Worm (Caenorhabditis elegans) whole organism, young adult: ENCODE data around the gene F17H10.2.

ENCODE experiments used
- B0019.2 ChIP-seq: fragments of 200-800 bp; sonication (Bioruptor generic); conservative IDR thresholded peaks from 2 replicates; pipeline ENCODE4 v1.3.6; 2022; ENCODE audit warnings: missing genetic modification reagents, missing genetic modification characterization, missing compliant biosample characterization
- B0261.1 ChIP-seq: sonication (generic microtip); optimal IDR thresholded peaks from 2 replicates; lab custom pipeline; 2016; ENCODE audit warnings: mild to moderate bottlenecking, missing genetic modification characterization, moderate library complexity, missing compliant biosample characterization
- B0336.3 ChIP-seq: fragments of 200-800 bp; sonication (Bioruptor generic); IDR thresholded peaks from 2 replicates; pipeline ENCODE4 v1.3.6; 2022; ENCODE audit warnings: missing genetic modification characterization, missing compliant biosample characterization
- D2030.7 ChIP-seq: fragments of 200-800 bp; sonication (Bioruptor generic); IDR thresholded peaks from 2 replicates; pipeline ENCODE4 v1.3.6; 2022; ENCODE audit warnings: missing genetic modification reagents, missing genetic modification characterization, missing compliant biosample characterization
- F10E7.11 ChIP-seq: sonication (generic microtip); optimal IDR thresholded peaks from 2 replicates; lab custom pipeline; 2017; ENCODE audit warnings: mild to moderate bottlenecking, missing genetic modification characterization, moderate library complexity, missing compliant biosample characterization
- F22D6.2 ChIP-seq: sonication (generic microtip); optimal IDR thresholded peaks from 2 replicates; lab custom pipeline; 2016; ENCODE audit warnings: mild to moderate bottlenecking, missing genetic modification characterization, missing compliant biosample characterization
- F23B12.7 ChIP-seq: sonication (generic microtip); optimal IDR thresholded peaks from 2 replicates; lab custom pipeline; 2017; ENCODE audit warnings: missing genetic modification characterization, mild to moderate bottlenecking, missing compliant biosample characterization, antibody characterized with exemption, moderate library complexity; ENCODE audit not compliant: insufficient read depth
- F33H1.4 ChIP-seq: fragments of 200-800 bp; sonication (Bioruptor generic); IDR thresholded peaks from 2 replicates; pipeline ENCODE4 v1.3.6; 2022; ENCODE audit warnings: missing genetic modification reagents, missing genetic modification characterization, missing compliant biosample characterization
- F39B2.1 ChIP-seq: fragments of 200-800 bp; sonication (Bioruptor generic); IDR thresholded peaks from 2 replicates; pipeline ENCODE4 v1.3.6; 2022; ENCODE audit warnings: missing genetic modification reagents, missing genetic modification characterization, missing compliant biosample characterization
- T26A5.8 ChIP-seq: sonication (generic microtip); optimal IDR thresholded peaks from 2 replicates; lab custom pipeline; 2016; ENCODE audit warnings: missing genetic modification characterization, missing compliant biosample characterization
- Y53G8AR.9 ChIP-seq: fragments of 200-800 bp; sonication (Bioruptor generic); conservative IDR thresholded peaks from 2 replicates; pipeline ENCODE4 v1.3.6; 2022; ENCODE audit warnings: missing genetic modification reagents, missing genetic modification characterization, missing compliant biosample characterization
- ZK185.1 ChIP-seq: sonication (generic microtip); optimal IDR thresholded peaks from 2 replicates; lab custom pipeline; 2016; ENCODE audit warnings: mild to moderate bottlenecking, missing genetic modification characterization, missing compliant biosample characterization; ENCODE audit not compliant: poor library complexity, severe bottlenecking
- akir-1 ChIP-seq: fragments of 200-800 bp; sonication (Bioruptor generic); optimal IDR thresholded peaks from 2 replicates; lab custom pipeline; 2018; ENCODE audit warnings: mild to moderate bottlenecking, missing genetic modification characterization, moderate library complexity, missing compliant biosample characterization
- ama-1 ChIP-seq, 3 experiments: fragments of 150-350 bp in 1 of 3; sonication (generic microtip) in 2 of 3; optimal IDR thresholded peaks; 2 replicates each; lab custom pipeline; 2014 to 2018; ENCODE audit warnings: missing biosample characterization in 2 of 3, missing genetic modification characterization in 2 of 3, missing genetic modification reagents in 2 of 3
- aptf-3 ChIP-seq: fragments of 200-800 bp; sonication (Bioruptor generic); IDR thresholded peaks from 2 replicates; pipeline ENCODE4 v1.3.6; 2022; ENCODE audit warnings: missing genetic modification characterization, missing compliant biosample characterization
- attf-3 ChIP-seq: fragments of 200-800 bp; sonication (Bioruptor generic); conservative IDR thresholded peaks from 2 replicates; pipeline ENCODE4 v1.3.6; 2022; ENCODE audit warnings: missing genetic modification reagents, missing genetic modification characterization, missing compliant biosample characterization
- attf-5 ChIP-seq: fragments of 200-800 bp; sonication (Bioruptor generic); optimal IDR thresholded peaks from 2 replicates; lab custom pipeline; 2018; ENCODE audit warnings: mild to moderate bottlenecking, missing genetic modification characterization, missing compliant biosample characterization
- attf-6 ChIP-seq: fragments of 200-800 bp; sonication (Bioruptor generic); IDR thresholded peaks from 2 replicates; pipeline ENCODE4 v1.3.6; 2022; ENCODE audit warnings: missing genetic modification reagents, missing genetic modification characterization, missing compliant biosample characterization
- bed-1 ChIP-seq: fragments of 200-800 bp; sonication (Bioruptor generic); IDR thresholded peaks from 2 replicates; pipeline ENCODE4 v1.3.6; 2022; ENCODE audit warnings: missing genetic modification reagents, missing genetic modification characterization, missing compliant biosample characterization
- ccch-3 ChIP-seq: fragments of 200-800 bp; sonication (Bioruptor generic); optimal IDR thresholded peaks from 2 replicates; lab custom pipeline; 2018; ENCODE audit warnings: mild to moderate bottlenecking, missing genetic modification characterization, missing compliant biosample characterization
- cebp-2 ChIP-seq: fragments of 200-800 bp; sonication (Bioruptor generic); IDR thresholded peaks from 2 replicates; pipeline ENCODE4 v1.3.6; 2022; ENCODE audit warnings: missing genetic modification characterization, missing compliant biosample characterization
- ceh-100 ChIP-seq: fragments of 200-800 bp; sonication (Bioruptor generic); IDR thresholded peaks from 2 replicates; pipeline ENCODE4 v1.3.6; 2022; ENCODE audit warnings: missing genetic modification reagents, missing genetic modification characterization, missing compliant biosample characterization
- ceh-27 ChIP-seq: fragments of 200-800 bp; sonication (Bioruptor generic); optimal IDR thresholded peaks from 2 replicates; lab custom pipeline; 2018; ENCODE audit warnings: mild to moderate bottlenecking, missing genetic modification characterization, moderate library complexity, missing compliant biosample characterization
- dox-1 ChIP-seq: fragments of 200-800 bp; sonication (Bioruptor generic); IDR thresholded peaks from 2 replicates; pipeline ENCODE4 v1.3.6; 2022; ENCODE audit warnings: missing genetic modification reagents, missing genetic modification characterization, missing compliant biosample characterization
- efl-1 ChIP-seq: fragments of 150-350 bp; optimal IDR thresholded peaks from 2 replicates; lab custom pipeline; 2014; ENCODE audit warnings: missing biosample characterization, missing genetic modification reagents, missing genetic modification characterization
- egl-18 ChIP-seq: fragments of 200-800 bp; sonication (Bioruptor generic); IDR thresholded peaks from 2 replicates; pipeline ENCODE4 v1.3.6; 2022; ENCODE audit warnings: missing genetic modification reagents, missing genetic modification characterization, missing compliant biosample characterization
- egl-44 ChIP-seq: fragments of 200-800 bp; sonication (Bioruptor generic); IDR thresholded peaks from 2 replicates; pipeline ENCODE4 v1.3.6; 2022; ENCODE audit warnings: missing genetic modification reagents, missing genetic modification characterization, missing compliant biosample characterization
- egrh-3 ChIP-seq: fragments of 200-800 bp; sonication (Bioruptor generic); IDR thresholded peaks from 2 replicates; pipeline ENCODE4 v1.3.6; 2022; ENCODE audit warnings: missing genetic modification reagents, missing genetic modification characterization, missing compliant biosample characterization
- fkh-3 ChIP-seq: sonication (generic microtip); optimal IDR thresholded peaks from 2 replicates; lab custom pipeline; 2016; ENCODE audit warnings: mild to moderate bottlenecking, missing genetic modification characterization, missing compliant biosample characterization
- gei-17 ChIP-seq: fragments of 200-800 bp; sonication (Bioruptor generic); optimal IDR thresholded peaks from 2 replicates; lab custom pipeline; 2018; ENCODE audit warnings: mild to moderate bottlenecking, missing genetic modification characterization, missing compliant biosample characterization
- him-1 ChIP-seq: sonication (generic microtip); optimal IDR thresholded peaks from 2 replicates; lab custom pipeline; 2016; ENCODE audit warnings: missing genotype, missing genetic modification reagents, missing genetic modification characterization, missing compliant biosample characterization
- hlh-12 ChIP-seq: sonication (generic microtip); optimal IDR thresholded peaks from 2 replicates; lab custom pipeline; 2016; ENCODE audit warnings: missing genetic modification characterization, missing compliant biosample characterization
- hsf-1 ChIP-seq: fragments of 200-800 bp; sonication (Bioruptor generic); IDR thresholded peaks from 2 replicates; pipeline ENCODE4 v1.3.6; 2022; ENCODE audit warnings: missing genetic modification reagents, missing genetic modification characterization, missing compliant biosample characterization
- lin-35 ChIP-seq, 3 experiments: fragments of 150-350 bp in 2 of 3; sonication (generic microtip) in 1 of 3; optimal IDR thresholded peaks; 2 replicates each; lab custom pipeline; 2014 to 2018; ENCODE audit warnings: missing biosample characterization in 3 of 3, missing genetic modification characterization in 3 of 3, missing genetic modification reagents in 3 of 3
- lin-40 ChIP-seq: sonication (generic microtip); optimal IDR thresholded peaks from 2 replicates; lab custom pipeline; 2016; ENCODE audit warnings: missing genetic modification characterization, mild to moderate bottlenecking, missing compliant biosample characterization, missing genotype, missing genetic modification reagents
- mes-4 ChIP-seq: sonication (generic microtip); optimal IDR thresholded peaks from 2 replicates; lab custom pipeline; 2016; ENCODE audit warnings: missing genotype, missing genetic modification characterization, missing compliant biosample characterization
- nhr-27 ChIP-seq: fragments of 200-800 bp; sonication (Bioruptor generic); optimal IDR thresholded peaks from 2 replicates; lab custom pipeline; 2018; ENCODE audit warnings: mild to moderate bottlenecking, missing genetic modification characterization, moderate library complexity, missing compliant biosample characterization
- nhr-80 ChIP-seq: sonication (generic microtip); optimal IDR thresholded peaks from 2 replicates; lab custom pipeline; 2016; ENCODE audit warnings: missing genetic modification characterization, missing compliant biosample characterization
- rec-8 ChIP-seq, 2 experiments: sonication (generic microtip); optimal IDR thresholded peaks; 2 replicates each; lab custom pipeline; 2016; ENCODE audit warnings: mild to moderate bottlenecking in 2 of 2, missing genetic modification characterization in 2 of 2, missing genetic modification reagents in 2 of 2, missing genotype in 2 of 2, missing biosample characterization in 1 of 2, missing compliant biosample characterization in 1 of 2, moderate library complexity in 1 of 2
- repo-1 ChIP-seq: sonication (generic microtip); optimal IDR thresholded peaks from 2 replicates; lab custom pipeline; 2017; ENCODE audit warnings: mild to moderate bottlenecking, missing genetic modification characterization, missing compliant biosample characterization
- sea-2 ChIP-seq: fragments of 200-800 bp; sonication (Bioruptor generic); IDR thresholded peaks from 2 replicates; pipeline ENCODE4 v1.3.6; 2022; ENCODE audit warnings: missing genetic modification characterization, missing compliant biosample characterization
- snpc-1.1 ChIP-seq: sonication (generic microtip); optimal IDR thresholded peaks from 2 replicates; lab custom pipeline; 2017; ENCODE audit warnings: missing genetic modification characterization, mild to moderate bottlenecking, missing compliant biosample characterization, antibody characterized with exemption, moderate library complexity, missing genotype, missing genetic modification reagents; ENCODE audit not compliant: insufficient read depth
- snpc-1.3 ChIP-seq: sonication (generic microtip); optimal IDR thresholded peaks from 2 replicates; lab custom pipeline; 2017; ENCODE audit warnings: missing genetic modification characterization, mild to moderate bottlenecking, missing compliant biosample characterization, antibody characterized with exemption, moderate library complexity, missing genotype, missing genetic modification reagents; ENCODE audit not compliant: insufficient read depth
- tbp1 ChIP-seq: fragments of 200-800 bp; sonication (Bioruptor generic); optimal IDR thresholded peaks from 2 replicates; lab custom pipeline; 2018; ENCODE audit warnings: mild to moderate bottlenecking, missing genetic modification characterization, missing compliant biosample characterization
- zfh-2 ChIP-seq: fragments of 200-800 bp; sonication (Bioruptor generic); conservative IDR thresholded peaks from 2 replicates; pipeline ENCODE4 v1.3.6; 2022; ENCODE audit warnings: missing genetic modification reagents, missing genetic modification characterization, missing compliant biosample characterization
- zim-3 ChIP-seq: sonication (generic microtip); optimal IDR thresholded peaks from 2 replicates; lab custom pipeline; 2017; ENCODE audit warnings: mild to moderate bottlenecking, missing genetic modification characterization, moderate library complexity, missing compliant biosample characterization
- ztf-22 ChIP-seq: fragments of 200-800 bp; sonication (Bioruptor generic); optimal IDR thresholded peaks from 2 replicates; lab custom pipeline; 2018; ENCODE audit warnings: mild to moderate bottlenecking, missing genetic modification characterization, moderate library complexity, missing compliant biosample characterization
- ztf-28 ChIP-seq: fragments of 200-800 bp; sonication (Bioruptor generic); IDR thresholded peaks from 2 replicates; pipeline ENCODE4 v1.3.6; 2022; ENCODE audit warnings: missing genetic modification reagents, missing genetic modification characterization, missing compliant biosample characterization

The F17H10.2 gene

DNA sequence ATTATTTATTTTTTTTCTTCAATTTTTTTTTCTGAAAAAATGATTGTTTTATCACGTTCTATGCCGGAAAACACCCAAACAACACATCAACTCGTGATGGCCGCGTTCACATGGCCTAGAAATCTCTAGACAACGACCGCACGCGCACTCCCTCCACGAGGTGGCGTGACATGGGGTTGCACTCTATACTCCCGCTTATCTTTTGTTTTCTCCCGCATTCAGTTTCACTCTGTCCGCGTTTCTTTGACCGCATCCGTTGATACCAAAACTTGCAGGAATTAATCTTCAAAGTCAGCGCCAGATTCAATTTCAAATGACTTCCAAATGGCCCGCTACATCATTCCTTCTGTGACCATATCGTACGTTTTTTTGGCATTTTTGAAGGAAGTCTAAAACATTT lies 8.6 kb upstream of the F17H10.2 start, which contains the start of gene F17H10.1 (continued):
- TF ChIP-seq F10E7.11 = no peak
- TF ChIP-seq B0336.3 = peak; percentile 83
- no peak for TF ChIP-seq ztf-28 (GFP tag; lab: Robert Waterston, UW)
- no peak for TF ChIP-seq cebp-2
- TF ChIP-seq nhr-27 (tag; lab: Kevin White, UChicago) = no peak
- no peak for TF ChIP-seq D2030.7
- TF ChIP-seq nhr-80 (tag; lab: Kevin White, UChicago) = peak; percentile 88
- TF ChIP-seq aptf-3 = no peak
- TF ChIP-seq egrh-3 (GFP tag; lab: Robert Waterston, UW) = no peak
- peak; percentile 68 for TF ChIP-seq ztf-22 (GFP tag; lab: Kevin White, UChicago)
- peak; percentile 68 for TF ChIP-seq ceh-27
- peak; percentile 54 for TF ChIP-seq ZK185.1
- TF ChIP-seq ceh-100 (GFP tag; lab: Robert Waterston, UW) = no peak
- TF ChIP-seq F39B2.1 (GFP tag; lab: Robert Waterston, UW) = no peak
- no peak for TF ChIP-seq snpc-1.3 (tag; lab: Kevin White, UChicago)
- TF ChIP-seq akir-1 (GFP tag; lab: Kevin White, UChicago) = no peak
- no peak for TF ChIP-seq hlh-12 (tag; lab: Kevin White, UChicago)
- TF ChIP-seq hsf-1 (GFP tag; lab: Robert Waterston, UW) = peak; percentile 90
- TF ChIP-seq sea-2 (GFP tag; lab: Robert Waterston, UW) = 0 out of 2 replicates have a peak, but pooled peaks have one; percentile 75
- no peak for TF ChIP-seq egl-18
- no peak for TF ChIP-seq T26A5.8
- peak; percentile 39 for TF ChIP-seq F23B12.7 (tag; lab: Kevin White, UChicago)
- no peak for TF ChIP-seq mes-4 (tag; lab: Kevin White, UChicago)
- peak; percentile 82 for TF ChIP-seq lin-40 (tag; lab: Kevin White, UChicago)
- peak; percentile 1 for TF ChIP-seq B0261.1 (tag; lab: Kevin White, UChicago)
- TF ChIP-seq Y53G8AR.9 = no peak; the same call in 1 of the 2 replicates
- TF ChIP-seq egl-44 (GFP tag; lab: Robert Waterston, UW) = no peak
- peak; percentile 80 for TF ChIP-seq F22D6.2 (tag; lab: Kevin White, UChicago)
- TF ChIP-seq attf-6 (GFP tag; lab: Robert Waterston, UW) = no peak
- no peak for TF ChIP-seq snpc-1.1 (tag; lab: Kevin White, UChicago)
- TF ChIP-seq dox-1 (GFP tag; lab: Robert Waterston, UW) = peak; percentile 75
- no peak for TF ChIP-seq B0019.2 (GFP tag; lab: Robert Waterston, UW)
- no peak for TF ChIP-seq ccch-3 (GFP tag; lab: Kevin White, UChicago)
- no peak for TF ChIP-seq him-1 (tag; lab: Kevin White, UChicago)
- peak; percentile 66 for TF ChIP-seq tbp1
- no peak for TF ChIP-seq zim-3 (tag; lab: Kevin White, UChicago)
- TF ChIP-seq gei-17 (GFP tag; lab: Kevin White, UChicago) = peak; percentile 71
- no peak for TF ChIP-seq attf-3 (GFP tag; lab: Robert Waterston, UW)
- TF ChIP-seq F33H1.4 (GFP tag; lab: Robert Waterston, UW) = no peak
- TF ChIP-seq bed-1 (GFP tag; lab: Robert Waterston, UW) = no peak
- peak; percentile 66 for TF ChIP-seq repo-1 (tag; lab: Kevin White, UChicago)
- TF ChIP-seq lin-35 (GFP tag; optimal IDR thresholded peaks at IDR 0.05; lab: Kevin White, UChicago) = no peak
- peak; percentile 31 for TF ChIP-seq attf-5 (GFP tag; lab: Kevin White, UChicago)
- TF ChIP-seq fkh-3 (tag; lab: Kevin White, UChicago) = no peak
- no peak for TF ChIP-seq rec-8 (tag; optimal IDR thresholded peaks at IDR 0.05; lab: Kevin White, UChicago)
- TF ChIP-seq zfh-2 (GFP tag; lab: Robert Waterston, UW) = no peak; the same call in 1 of the 2 replicates
- peak; percentile 36 for TF ChIP-seq ama-1 (optimal IDR thresholded peaks at IDR 0.05; lab: Kevin White, UChicago)
- no peak for TF ChIP-seq ama-1 (GFP tag; optimal IDR thresholded peaks at IDR 0.05; lab: Kevin White, UChicago)
- no peak for TF ChIP-seq efl-1 (GFP tag; lab: Kevin White, UChicago)
